Worm (Caenorhabditis elegans) whole organism, L2 larva: ENCODE measurements around the gene msrp-5.

Experiments used
- C34F6.9 ChIP-seq: fragments of 150-350 bp; optimal IDR thresholded peaks from 2 replicates; lab custom pipeline; 2014; ENCODE audit warnings: missing biosample characterization, missing genetic modification characterization
- F13H6.1 ChIP-seq: sonication (generic microtip); optimal IDR thresholded peaks from 2 replicates; lab custom pipeline; 2016; ENCODE audit warnings: missing genetic modification characterization, missing compliant biosample characterization
- R02D3.7 ChIP-seq: fragments of 150-350 bp; optimal IDR thresholded peaks from 2 replicates; lab custom pipeline; 2014; ENCODE audit warnings: missing biosample characterization, missing genetic modification characterization
- ZK546.5 ChIP-seq: sonication (generic microtip); optimal IDR thresholded peaks from 2 replicates; lab custom pipeline; 2017; ENCODE audit warnings: missing biosample characterization, missing genetic modification characterization
- aly-2 ChIP-seq: fragments of 150-350 bp; optimal IDR thresholded peaks from 2 replicates; lab custom pipeline; 2014; ENCODE audit warnings: missing biosample characterization, missing genetic modification characterization
- blmp-1 ChIP-seq: sonication (generic microtip); optimal IDR thresholded peaks from 2 replicates; lab custom pipeline; 2017; ENCODE audit warnings: missing genetic modification characterization, mild to moderate bottlenecking, missing compliant biosample characterization, antibody characterized with exemption, moderate library complexity; ENCODE audit not compliant: insufficient read depth
- ceh-16 ChIP-seq: fragments of 150-350 bp; optimal IDR thresholded peaks from 2 replicates; lab custom pipeline; 2014; ENCODE audit warnings: missing biosample characterization, missing genetic modification characterization
- ceh-82 ChIP-seq: fragments of 150-350 bp; optimal IDR thresholded peaks from 2 replicates; lab custom pipeline; 2014; ENCODE audit warnings: missing biosample characterization, missing genetic modification characterization
- crh-2 ChIP-seq: sonication (generic microtip); optimal IDR thresholded peaks from 2 replicates; lab custom pipeline; 2017; ENCODE audit warnings: missing biosample characterization, missing genetic modification characterization
- dmd-4 ChIP-seq: sonication (generic microtip); optimal IDR thresholded peaks from 2 replicates; lab custom pipeline; 2017; ENCODE audit warnings: missing biosample characterization, missing genetic modification characterization
- egl-27 ChIP-seq: sonication (generic microtip); optimal IDR thresholded peaks from 3 replicates; lab custom pipeline; 2017; ENCODE audit warnings: missing biosample characterization, missing genetic modification reagents, missing genetic modification characterization
- elt-1 ChIP-seq: fragments of 150-350 bp; optimal IDR thresholded peaks from 2 replicates; lab custom pipeline; 2014; ENCODE audit warnings: missing biosample characterization, missing genetic modification characterization
- elt-3 ChIP-seq: sonication (generic microtip); optimal IDR thresholded peaks from 2 replicates; lab custom pipeline; 2017; ENCODE audit warnings: missing biosample characterization, missing genetic modification characterization
- gmeb-1 ChIP-seq: fragments of 150-350 bp; optimal IDR thresholded peaks from 2 replicates; lab custom pipeline; 2014; ENCODE audit warnings: missing biosample characterization, missing genetic modification characterization
- lin-11 ChIP-seq: fragments of 150-350 bp; sonication (generic microtip); optimal IDR thresholded peaks from 2 replicates; lab custom pipeline; 2014; ENCODE audit warnings: missing biosample characterization, missing genetic modification characterization, inconsistent platforms, mixed read lengths
- lin-13 ChIP-seq: fragments of 150-350 bp; optimal IDR thresholded peaks from 2 replicates; lab custom pipeline; 2014; ENCODE audit warnings: missing biosample characterization, missing genetic modification reagents, missing genetic modification characterization
- lin-39 ChIP-seq: fragments of 150-350 bp; optimal IDR thresholded peaks from 2 replicates; lab custom pipeline; 2014; ENCODE audit warnings: missing biosample characterization, missing genetic modification reagents, missing genetic modification characterization
- lsy-2 ChIP-seq, 2 experiments: fragments of 150-350 bp in 1 of 2; sonication (generic microtip) in 1 of 2; optimal IDR thresholded peaks; 2 replicates each; lab custom pipeline; 2014 to 2017; ENCODE audit warnings: missing biosample characterization in 2 of 2, missing genetic modification characterization in 2 of 2
- mdl-1 ChIP-seq, 2 experiments: fragments of 150-350 bp in 1 of 2; sonication (generic microtip) in 1 of 2; optimal IDR thresholded peaks; 2 replicates each; lab custom pipeline; 2017; ENCODE audit warnings: missing biosample characterization in 2 of 2, missing genetic modification characterization in 2 of 2
- nhr-10 ChIP-seq: sonication (generic microtip); optimal IDR thresholded peaks from 2 replicates; lab custom pipeline; 2017; ENCODE audit warnings: missing biosample characterization, missing genetic modification characterization
- nhr-129 ChIP-seq: fragments of 150-350 bp; optimal IDR thresholded peaks from 2 replicates; lab custom pipeline; 2014; ENCODE audit warnings: missing biosample characterization, missing genetic modification characterization
- nhr-237 ChIP-seq: fragments of 150-350 bp; optimal IDR thresholded peaks from 2 replicates; lab custom pipeline; 2014; ENCODE audit warnings: missing biosample characterization, missing genetic modification characterization
- nhr-25 ChIP-seq: fragments of 150-350 bp; sonication (generic microtip); optimal IDR thresholded peaks from 3 replicates; lab custom pipeline; 2014; ENCODE audit warnings: missing biosample characterization, missing genetic modification characterization
- nhr-6 ChIP-seq: fragments of 150-350 bp; optimal IDR thresholded peaks from 2 replicates; lab custom pipeline; 2014; ENCODE audit warnings: missing biosample characterization, missing genetic modification characterization
- nhr-77 ChIP-seq: fragments of 150-350 bp; optimal IDR thresholded peaks from 2 replicates; lab custom pipeline; 2014; ENCODE audit warnings: missing biosample characterization, missing genetic modification characterization
- peb-1 ChIP-seq: fragments of 150-350 bp; optimal IDR thresholded peaks from 2 replicates; lab custom pipeline; 2014; ENCODE audit warnings: missing biosample characterization, missing genetic modification characterization
- sem-4 ChIP-seq: fragments of 150-350 bp; optimal IDR thresholded peaks from 2 replicates; lab custom pipeline; 2014; ENCODE audit warnings: missing biosample characterization, missing genetic modification reagents, missing genetic modification characterization
- skn-1 ChIP-seq: sonication (generic microtip); optimal IDR thresholded peaks from 2 replicates; lab custom pipeline; 2017; ENCODE audit warnings: missing biosample characterization, missing genetic modification characterization
- sma-3 ChIP-seq: sonication (generic microtip); optimal IDR thresholded peaks from 2 replicates; lab custom pipeline; 2016; ENCODE audit warnings: missing genetic modification reagents, missing genetic modification characterization, missing compliant biosample characterization
- sma-9 ChIP-seq, 2 experiments: fragments of 150-350 bp in 1 of 2; sonication (generic microtip) in 1 of 2; optimal IDR thresholded peaks; 2 replicates each; lab custom pipeline; 2014 to 2016; ENCODE audit warnings: missing genetic modification characterization in 2 of 2, mild to moderate bottlenecking in 1 of 2, missing biosample characterization in 1 of 2, missing compliant biosample characterization in 1 of 2, missing genetic modification reagents in 1 of 2, moderate library complexity in 1 of 2
- unc-55 ChIP-seq: fragments of 150-350 bp; sonication (generic microtip); optimal IDR thresholded peaks from 3 replicates; lab custom pipeline; 2014; ENCODE audit warnings: missing biosample characterization, missing genetic modification reagents, missing genetic modification characterization
- unc-62 ChIP-seq: fragments of 150-350 bp; optimal IDR thresholded peaks from 2 replicates; lab custom pipeline; 2014; ENCODE audit warnings: missing biosample characterization, missing genetic modification reagents, missing genetic modification characterization
- zag-1 ChIP-seq: fragments of 150-350 bp; optimal IDR thresholded peaks from 2 replicates; lab custom pipeline; 2014; ENCODE audit warnings: missing biosample characterization, missing genetic modification characterization
- ztf-1 ChIP-seq: fragments of 200-800 bp; sonication (Bioruptor generic); conservative IDR thresholded peaks from 2 replicates; pipeline ENCODE4 v1.3.6; 2022; ENCODE audit warnings: missing genetic modification characterization, missing compliant biosample characterization
- ztf-4 ChIP-seq: fragments of 150-350 bp; optimal IDR thresholded peaks from 2 replicates; lab custom pipeline; 2014; ENCODE audit warnings: missing biosample characterization, missing genetic modification characterization

msrp-5 gene

ce11 chrII:2628401-2628800 lies 11.7 kb downstream of the msrp-5 start:
- no peak for TF ChIP-seq nhr-237 (tag; lab: Kevin White, UChicago)
- TF ChIP-seq lin-11 (tag; lab: Kevin White, UChicago) = no peak
- no peak for TF ChIP-seq peb-1
- no peak for TF ChIP-seq zag-1 (tag; lab: Kevin White, UChicago)
- TF ChIP-seq aly-2 = no peak
- TF ChIP-seq elt-1 (tag; lab: Kevin White, UChicago) = no peak
- TF ChIP-seq nhr-10 = no peak

DNA sequence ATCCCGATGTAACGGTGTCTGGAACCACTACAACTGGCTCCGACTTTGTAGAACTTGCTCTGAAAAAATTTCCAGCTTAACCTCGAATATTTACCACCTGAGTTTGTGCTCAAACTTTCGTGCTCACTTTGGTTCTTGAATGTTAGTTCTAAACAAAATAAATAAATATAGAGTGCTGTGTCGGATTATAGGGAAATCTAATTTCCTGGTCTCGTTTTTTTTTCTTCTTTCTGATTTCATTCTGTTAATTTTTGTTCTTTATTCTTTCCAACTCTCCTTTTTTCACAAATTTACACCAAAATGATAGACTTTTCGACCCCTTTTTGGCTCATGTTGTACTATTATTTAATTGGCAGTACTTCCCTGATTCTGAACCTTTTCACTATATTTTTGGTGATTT lies 12.5 kb downstream of the msrp-5 start, which contains the start of gene sri-37:
TSS of gene sri-37 (plus strand) at position 301 of the 400 bp plus-strand sequence.
- TF ChIP-seq ceh-82 (tag; lab: Kevin White, UChicago) (no peak), lin-13 (GFP tag; lab: Kevin White, UChicago) (no peak), nhr-77 (no peak), blmp-1 (tag; lab: Kevin White, UChicago) (no peak), lsy-2 (tag; optimal IDR thresholded peaks at IDR 0.05; lab: Kevin White, UChicago) (no peak), peb-1 (no peak), C34F6.9 (tag; lab: Kevin White, UChicago) (no peak), mdl-1 (tag; optimal IDR thresholded peaks at IDR 0.05; lab: Kevin White, UChicago) (no peak), skn-1 (tag; lab: Kevin White, UChicago) (no peak), nhr-237 (tag; lab: Kevin White, UChicago) (no peak), zag-1 (tag; lab: Kevin White, UChicago) (no peak), F13H6.1 (tag; lab: Kevin White, UChicago) (no peak), ceh-16 (no peak), nhr-25 (tag; lab: Kevin White, UChicago) (no peak), R02D3.7 (tag; lab: Kevin White, UChicago) (no peak), sma-3 (no peak), ztf-1 (GFP tag; lab: Robert Waterston, UW) (no peak)

DNA sequence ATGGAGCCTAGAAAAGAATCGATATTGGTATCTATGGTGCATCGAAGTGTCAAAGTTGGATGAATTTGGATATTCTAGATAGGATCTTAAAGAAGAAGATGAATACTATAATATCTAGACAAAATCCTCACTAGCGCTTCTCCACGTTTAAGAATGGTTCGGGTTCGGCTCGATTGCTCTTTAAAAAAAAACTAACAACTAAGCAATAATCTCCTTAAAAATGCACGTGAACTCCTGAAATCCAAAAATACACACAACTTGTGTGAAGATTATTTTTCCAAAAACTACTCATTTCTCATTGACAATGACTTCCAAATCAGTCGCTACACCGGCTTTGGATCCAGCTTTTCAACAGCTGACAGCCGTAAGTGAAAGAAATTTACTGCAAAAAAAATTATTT lies 14.4 kb downstream of the msrp-5 start, which contains the start of gene D2062.1:
TSS of gene D2062.1 (plus strand) at position 301 of the 400 bp plus-strand sequence.
- TF ChIP-seq nhr-10 (no peak), nhr-25 (tag; lab: Kevin White, UChicago) (no peak), unc-62 (GFP tag; lab: Kevin White, UChicago) (no peak), nhr-6 (tag; lab: Kevin White, UChicago) (no peak), egl-27 (tag; lab: Kevin White, UChicago) (no peak), C34F6.9 (tag; lab: Kevin White, UChicago) (no peak), ZK546.5 (tag; lab: Kevin White, UChicago) (no peak), sem-4 (tag; lab: Kevin White, UChicago) (no peak), R02D3.7 (tag; lab: Kevin White, UChicago) (no peak), ztf-4 (tag; lab: Kevin White, UChicago) (no peak), lin-13 (GFP tag; lab: Kevin White, UChicago) (no peak), sma-3 (no peak), elt-3 (tag; lab: Kevin White, UChicago) (no peak), lin-11 (tag; lab: Kevin White, UChicago) (no peak), nhr-77 (no peak), crh-2 (tag; lab: Kevin White, UChicago) (no peak), peb-1 (no peak)

ce11 chrII:2637359-2637758 lies 20.6 kb downstream of the msrp-5 start, which contains the start of gene F22E5.21:
Gene F22E5.21, minus strand, starts transcription at chrII:2637459.
- no peak for TF ChIP-seq unc-55 (GFP tag; lab: Kevin White, UChicago)
- TF ChIP-seq sma-9 (GFP tag; optimal IDR thresholded peaks at IDR 0.05; lab: Kevin White, UChicago) = no peak
- no peak for TF ChIP-seq sma-9 (tag; optimal IDR thresholded peaks at IDR 0.05; lab: Kevin White, UChicago)
- TF ChIP-seq skn-1 (tag; lab: Kevin White, UChicago) = no peak
- no peak for TF ChIP-seq lin-11 (tag; lab: Kevin White, UChicago)
- no peak for TF ChIP-seq lin-39 (tag; lab: Kevin White, UChicago)
- TF ChIP-seq unc-62 (GFP tag; lab: Kevin White, UChicago) = no peak
- no peak for TF ChIP-seq nhr-129 (tag; lab: Kevin White, UChicago)
- no peak for TF ChIP-seq dmd-4 (tag; lab: Kevin White, UChicago)
- TF ChIP-seq gmeb-1 = no peak
- TF ChIP-seq nhr-77 = no peak
- TF ChIP-seq, all 48 proteins: peak for 0
